Worm (Caenorhabditis elegans) whole organism, late embryonic: ENCODE results near the gene sqt-2.

Experiments used
- ceh-45 ChIP-seq: fragments of 200-800 bp; sonication (Bioruptor generic); IDR thresholded peaks from 2 replicates; pipeline ENCODE4 v1.3.6; 2022; ENCODE audit warnings: missing genetic modification reagents, missing genetic modification characterization, missing compliant biosample characterization
- fkh-10 ChIP-seq: fragments of 150-350 bp; optimal IDR thresholded peaks from 2 replicates; lab custom pipeline; 2014; ENCODE audit warnings: missing biosample characterization, missing genetic modification reagents, missing genetic modification characterization
- rnt-1 ChIP-seq: sonication (generic microtip); optimal IDR thresholded peaks from 2 replicates; lab custom pipeline; 2016; ENCODE audit warnings: missing genetic modification characterization, missing compliant biosample characterization
- unc-42 ChIP-seq: sonication (generic microtip); optimal IDR thresholded peaks from 2 replicates; lab custom pipeline; 2016; ENCODE audit warnings: missing genotype, missing genetic modification characterization, missing compliant biosample characterization

Gene sqt-2

ce11 chrII:73329-73728 is 50.2 kb downstream of the sqt-2 start:
- TF ChIP-seq ceh-45 (GFP tag; lab: Robert Waterston, UW) (no peak), unc-42 (tag; lab: Kevin White, UChicago) (peak; percentile 97), fkh-10 (GFP tag; lab: Kevin White, UChicago) (peak; percentile 11)

ce11 chrII:73892-74291 is 50.8 kb downstream of the sqt-2 start:
- no peak for TF ChIP-seq rnt-1
